Worm (Caenorhabditis elegans): ENCODE data around the gene clec-221.
A peak's percentile ranks its signal among the peaks of the same experiment; 100 is the strongest.

The clec-221 gene

DNA sequence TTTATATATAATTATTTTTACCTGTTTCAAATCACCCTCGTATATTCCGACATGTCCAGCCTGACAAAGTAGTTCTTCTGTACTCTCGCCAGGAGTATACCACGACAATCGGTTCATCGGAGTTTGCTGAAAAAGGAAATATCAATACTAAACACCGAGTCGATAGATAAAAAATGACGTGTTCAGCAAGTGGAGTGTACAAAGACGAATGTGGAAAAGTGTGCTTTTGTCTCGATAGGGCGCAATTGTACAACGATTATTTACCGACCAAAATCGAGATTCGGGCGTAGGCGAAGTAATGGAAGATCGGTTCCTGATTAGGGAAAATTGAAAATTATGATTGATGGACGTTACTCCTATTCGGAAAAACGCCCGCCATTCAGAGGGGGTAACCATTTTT lies 6.3 kb upstream of the clec-221 start, which contains the start of gene vps-36 (continued):
- TF ChIP-seq Y53F4B.3 (GFP tag; IDR thresholded peaks at IDR 0.05) (no peak), mel-28 (tag; optimal IDR thresholded peaks at IDR 0.05; ENCODE audit: borderline replicate concordance) (no peak), ceh-91 (GFP tag; IDR thresholded peaks at IDR 0.05) (no peak), aptf-2 (GFP tag; conservative IDR thresholded peaks at IDR 0.05) (no peak), dox-1 (GFP tag; IDR thresholded peaks at IDR 0.05) (peak; percentile 48), Y79H2A.3 (GFP tag; conservative IDR thresholded peaks at IDR 0.05) (no peak), fkh-3 (tag; optimal IDR thresholded peaks at IDR 0.05) (no peak), B0336.3 (GFP tag; IDR thresholded peaks at IDR 0.05) (no peak), tbx-9 (tag; optimal IDR thresholded peaks at IDR 0.05; ENCODE audit: borderline replicate concordance) (no peak), F23B12.7 (tag; optimal IDR thresholded peaks at IDR 0.05; ENCODE audit: insufficient read depth) (no peak), dpff-1 (tag; optimal IDR thresholded peaks at IDR 0.05) (no peak), ceh-40 (GFP tag; IDR thresholded peaks at IDR 0.05) (no peak), nhr-80 (tag; optimal IDR thresholded peaks at IDR 0.05) (peak; percentile 90), mcd-1 (GFP tag; IDR thresholded peaks at IDR 0.05) (no peak), nfyb-1 (GFP tag; IDR thresholded peaks at IDR 0.05) (no peak), egl-44 (GFP tag; IDR thresholded peaks at IDR 0.05) (no peak), B0035.1 (tag; optimal IDR thresholded peaks at IDR 0.05) (no peak), F57C9.4 (tag; optimal IDR thresholded peaks at IDR 0.05) (no peak), Y56A3A.18 (GFP tag; IDR thresholded peaks at IDR 0.05) (no peak), nhr-90 (tag; optimal IDR thresholded peaks at IDR 0.05) (no peak), rcor-1 (GFP tag; IDR thresholded peaks at IDR 0.05) (no peak), ekl-4 (GFP tag; IDR thresholded peaks at IDR 0.05) (0 out of 2 replicates have a peak, but pooled peaks have one; percentile 43), tlf-1 (GFP tag; optimal IDR thresholded peaks at IDR 0.05) (no peak)

DNA sequence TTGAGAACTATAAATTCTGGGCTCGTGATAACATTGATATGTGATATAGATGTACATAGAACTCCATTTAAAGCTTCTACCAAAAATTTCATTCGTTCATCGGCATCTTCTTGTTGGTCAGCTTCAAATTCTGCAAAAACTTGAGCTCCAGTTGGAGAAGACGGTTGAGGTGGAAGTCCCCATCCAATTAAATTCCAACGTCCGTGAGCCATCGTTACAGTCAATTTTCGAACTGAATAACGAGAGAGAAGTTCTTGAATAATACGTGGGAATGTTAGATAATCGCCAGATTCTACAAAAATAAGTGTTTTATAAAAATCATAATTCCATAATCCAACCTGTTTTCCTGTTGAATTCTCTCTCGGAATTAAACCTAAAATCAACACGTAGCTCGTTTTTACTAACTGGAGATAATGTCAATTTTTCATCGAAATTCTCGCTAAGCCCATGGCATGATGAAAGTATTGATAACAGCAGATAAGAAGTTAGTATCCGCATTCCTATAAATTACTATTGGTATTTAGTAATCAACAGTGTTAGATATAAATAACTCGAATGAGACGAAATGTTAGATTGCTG lies 4.2 kb upstream of the clec-221 start, which contains the start of gene pigt-1:
Gene pigt-1, minus strand, starts transcription at position 500 of the 579 bp plus-strand sequence.
- TF ChIP-seq F52B5.7 (tag; optimal IDR thresholded peaks at IDR 0.05) (no peak), madf-3 (GFP tag; IDR thresholded peaks at IDR 0.05) (no peak), nhr-120 (GFP tag; IDR thresholded peaks at IDR 0.05) (no peak), akir-1 (GFP tag; optimal IDR thresholded peaks at IDR 0.05) (no peak), athp-1 (tag; optimal IDR thresholded peaks at IDR 0.05) (peak; percentile 9), chd-7 (tag; optimal IDR thresholded peaks at IDR 0.05) (peak; percentile 23), efl-1 (GFP tag; optimal IDR thresholded peaks at IDR 0.05) (no peak), snpc-4 (GFP tag; optimal IDR thresholded peaks at IDR 0.05) (no peak), snpc-4 (tag; optimal IDR thresholded peaks at IDR 0.05) (peak in 1 of 4 experiments; percentile 9), ekl-4 (GFP tag; IDR thresholded peaks at IDR 0.05) (0 out of 2 replicates have a peak, but pooled peaks have one; percentile 42), unc-130 (GFP tag; optimal IDR thresholded peaks at IDR 0.05) (peak; percentile 15), cebp-1 (GFP tag; IDR thresholded peaks at IDR 0.05) (no peak), cebp-1 (tag; optimal IDR thresholded peaks at IDR 0.05) (peak; percentile 30), ama-1 (optimal IDR thresholded peaks at IDR 0.05) (peak; percentile 60), ama-1 (GFP tag; optimal IDR thresholded peaks at IDR 0.05) (no peak), K11D2.4 (GFP tag; IDR thresholded peaks at IDR 0.05) (no peak), ztf-22 (GFP tag; optimal IDR thresholded peaks at IDR 0.05) (no peak), hmg-1.2 (GFP tag; IDR thresholded peaks at IDR 0.05) (0 out of 2 replicates have a peak, but pooled peaks have one; percentile 10), B0336.3 (GFP tag; IDR thresholded peaks at IDR 0.05) (peak; percentile 66; the same call in 1 of the 2 replicates), mcd-1 (GFP tag; IDR thresholded peaks at IDR 0.05) (peak; percentile 28; the same call in 1 of the 2 replicates), fkh-3 (tag; optimal IDR thresholded peaks at IDR 0.05) (peak; percentile 25), let-607 (tag; optimal IDR thresholded peaks at IDR 0.05) (peak in 1 of 2 experiments; percentile 0), repo-1 (tag; optimal IDR thresholded peaks at IDR 0.05) (peak; percentile 60), hsf-1 (GFP tag; IDR thresholded peaks at IDR 0.05) (0 out of 2 replicates have a peak, but pooled peaks have one; percentile 14), ets-4 (GFP tag; optimal IDR thresholded peaks at IDR 0.05) (peak; percentile 11), rcor-1 (GFP tag; IDR thresholded peaks at IDR 0.05) (no peak), lin-54 (GFP tag; optimal IDR thresholded peaks at IDR 0.05) (peak; percentile 29), T07F8.4 (tag; optimal IDR thresholded peaks at IDR 0.05) (no peak)
